Fruit fly (Drosophila melanogaster) S2 (cell line): Measurements from ENCODE around the gene CG5704.

Experiments
- CG8478 ChIP-seq: fragments of >200 bp; optimal IDR thresholded peaks from 2 replicates; lab custom pipeline; 2018
- CTCF ChIP-seq, 2 experiments: fragments of >200 bp; optimal IDR thresholded peaks; 2 replicates each; lab custom pipeline; 2018

dm6 chr3L:2136419-2136818 is 34.4 kb downstream of the CG5704 start:
- no peak for TF ChIP-seq CG8478 (lab: Kevin White, UChicago)
- no peak for TF ChIP-seq CTCF (optimal IDR thresholded peaks at IDR 0.05; lab: Kevin White, UChicago)
